Worm (Caenorhabditis elegans) whole organism, late embryonic: ENCODE measurements around the gene msra-1.

Source experiments
- C08G9.2 ChIP-seq: sonication (generic microtip); optimal IDR thresholded peaks from 2 replicates; lab custom pipeline; 2016; ENCODE audit warnings: mild to moderate bottlenecking, missing genetic modification characterization, moderate library complexity, missing compliant biosample characterization
- K02D7.2 ChIP-seq: sonication (generic microtip); optimal IDR thresholded peaks from 2 replicates; lab custom pipeline; 2017; ENCODE audit warnings: mild to moderate bottlenecking, missing genetic modification characterization, missing compliant biosample characterization
- K09A11.1 ChIP-seq: sonication (generic microtip); optimal IDR thresholded peaks from 2 replicates; lab custom pipeline; 2017; ENCODE audit warnings: antibody characterized with exemption, mild to moderate bottlenecking, missing genetic modification characterization, missing compliant biosample characterization; ENCODE audit not compliant: insufficient read depth
- ama-1 ChIP-seq: fragments of 150-350 bp; optimal IDR thresholded peaks from 2 replicates; lab custom pipeline; 2014
- ceh-18 ChIP-seq: sonication (generic microtip); optimal IDR thresholded peaks from 2 replicates; lab custom pipeline; 2016; ENCODE audit warnings: missing genetic modification characterization, missing compliant biosample characterization
- ceh-2 ChIP-seq: sonication (generic microtip); optimal IDR thresholded peaks from 2 replicates; lab custom pipeline; 2016; ENCODE audit warnings: missing genotype, missing genetic modification characterization, missing compliant biosample characterization
- ceh-24 ChIP-seq: sonication (generic microtip); optimal IDR thresholded peaks from 2 replicates; lab custom pipeline; 2016; ENCODE audit warnings: mild to moderate bottlenecking, missing genetic modification characterization, missing compliant biosample characterization
- ceh-34 ChIP-seq: sonication (generic microtip); optimal IDR thresholded peaks from 2 replicates; lab custom pipeline; 2016; ENCODE audit warnings: mild to moderate bottlenecking, missing genetic modification characterization, missing compliant biosample characterization
- ceh-45 ChIP-seq: fragments of 200-800 bp; sonication (Bioruptor generic); IDR thresholded peaks from 2 replicates; pipeline ENCODE4 v1.3.6; 2022; ENCODE audit warnings: missing genetic modification reagents, missing genetic modification characterization, missing compliant biosample characterization
- che-1 ChIP-seq: sonication (generic microtip); optimal IDR thresholded peaks from 2 replicates; lab custom pipeline; 2016; ENCODE audit warnings: mild to moderate bottlenecking, missing genetic modification characterization, missing compliant biosample characterization
- eyg-1 ChIP-seq: sonication (generic microtip); optimal IDR thresholded peaks from 2 replicates; lab custom pipeline; 2016; ENCODE audit warnings: missing genotype, missing genetic modification characterization, missing compliant biosample characterization
- fkh-6 ChIP-seq: sonication (generic microtip); optimal IDR thresholded peaks from 2 replicates; lab custom pipeline; 2016; ENCODE audit warnings: missing genetic modification characterization, missing compliant biosample characterization
- hlh-15 ChIP-seq: sonication (generic microtip); optimal IDR thresholded peaks from 2 replicates; lab custom pipeline; 2016; ENCODE audit warnings: missing genetic modification characterization, missing compliant biosample characterization
- lim-6 ChIP-seq: sonication (generic microtip); optimal IDR thresholded peaks from 2 replicates; lab custom pipeline; 2016; ENCODE audit warnings: missing genetic modification characterization, missing compliant biosample characterization
- nfya-1 ChIP-seq: sonication (generic microtip); optimal IDR thresholded peaks from 2 replicates; lab custom pipeline; 2017; ENCODE audit warnings: missing genetic modification characterization, mild to moderate bottlenecking, missing compliant biosample characterization, antibody characterized with exemption, moderate library complexity
- nhr-11 ChIP-seq: fragments of 150-350 bp; optimal IDR thresholded peaks from 2 replicates; lab custom pipeline; 2014; ENCODE audit warnings: missing biosample characterization, missing genetic modification characterization
- pag-3 ChIP-seq: sonication (generic microtip); optimal IDR thresholded peaks from 2 replicates; lab custom pipeline; 2016; ENCODE audit warnings: missing compliant biosample characterization, missing genetic modification characterization, borderline replicate concordance
- rnt-1 ChIP-seq: sonication (generic microtip); optimal IDR thresholded peaks from 2 replicates; lab custom pipeline; 2016; ENCODE audit warnings: missing genetic modification characterization, missing compliant biosample characterization
- sdc-2 ChIP-seq: sonication (generic microtip); optimal IDR thresholded peaks from 2 replicates; lab custom pipeline; 2016; ENCODE audit warnings: missing genotype, missing genetic modification characterization, missing compliant biosample characterization
- sox-4 ChIP-seq: sonication (generic microtip); optimal IDR thresholded peaks from 2 replicates; lab custom pipeline; 2017; ENCODE audit warnings: mild to moderate bottlenecking, missing genetic modification characterization, inconsistent platforms, missing compliant biosample characterization
- ttx-3 ChIP-seq: sonication (generic microtip); optimal IDR thresholded peaks from 2 replicates; lab custom pipeline; 2016; ENCODE audit warnings: missing genetic modification reagents, missing genetic modification characterization, missing compliant biosample characterization
- unc-42 ChIP-seq: sonication (generic microtip); optimal IDR thresholded peaks from 2 replicates; lab custom pipeline; 2016; ENCODE audit warnings: missing genotype, missing genetic modification characterization, missing compliant biosample characterization
- zip-5 ChIP-seq: sonication (generic microtip); optimal IDR thresholded peaks from 2 replicates; lab custom pipeline; 2016; ENCODE audit warnings: missing genetic modification characterization, missing compliant biosample characterization

The msra-1 gene

DNA sequence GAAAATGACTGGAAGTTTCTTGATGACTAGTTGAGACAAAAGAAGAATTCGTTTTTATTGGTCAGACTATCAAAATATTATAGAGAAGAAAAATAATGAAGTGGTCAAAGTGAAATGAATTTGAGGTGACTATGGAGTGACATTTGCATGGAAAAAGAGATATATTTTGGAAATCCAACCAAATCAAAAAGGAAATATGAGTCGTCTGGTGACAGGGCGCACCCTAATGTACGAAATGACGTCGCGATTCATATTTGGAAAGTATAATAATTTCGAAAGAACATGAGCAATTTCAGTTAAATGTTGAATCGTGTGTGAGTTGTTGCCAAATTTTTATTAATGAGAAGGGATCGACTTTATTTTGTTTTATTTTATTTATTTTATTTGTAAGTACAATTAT lies 46.4 kb downstream of the msra-1 start, which contains the start of gene F21D12.2:
Gene F21D12.2, plus strand, starts transcription at position 301 of the 400 bp plus-strand sequence.
- TF ChIP-seq unc-42 (no peak), ceh-2 (tag; lab: Kevin White, UChicago) (no peak), hlh-15 (no peak), lim-6 (tag; lab: Kevin White, UChicago) (no peak), rnt-1 (tag; lab: Kevin White, UChicago) (no peak), zip-5 (tag; lab: Kevin White, UChicago) (no peak), nfya-1 (no peak)

DNA sequence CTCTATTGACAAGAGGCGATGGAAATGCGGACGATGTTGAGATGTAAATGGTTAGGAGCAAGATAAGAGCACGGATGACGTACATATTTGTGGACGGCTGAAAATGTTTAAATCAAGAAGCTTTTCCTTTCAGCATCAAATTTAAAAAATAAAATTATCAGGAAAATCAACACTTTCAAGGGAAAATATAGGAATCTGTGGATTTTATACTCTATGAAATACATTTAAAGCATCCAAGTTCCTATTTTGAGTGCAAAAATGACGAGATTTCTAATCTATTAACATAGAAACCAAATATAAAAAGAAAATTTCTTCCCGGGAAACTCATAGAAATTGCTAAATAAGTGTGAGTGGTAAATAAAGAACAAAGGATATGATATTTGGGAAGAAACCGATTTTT lies 49.8 kb downstream of the msra-1 start, which contains the start of gene F45E12.6:
Gene F45E12.6, minus strand, starts transcription at position 101 of the 400 bp plus-strand sequence.
- no peak for TF ChIP-seq eyg-1 (tag; lab: Kevin White, UChicago)
- no peak for TF ChIP-seq fkh-6 (tag; lab: Kevin White, UChicago)
- no peak for TF ChIP-seq K02D7.2
- TF ChIP-seq C08G9.2 (tag; lab: Kevin White, UChicago), result no peak
- TF ChIP-seq ceh-45 (GFP tag; lab: Robert Waterston, UW), result no peak
- TF ChIP-seq sox-4 (tag; lab: Kevin White, UChicago), result no peak
- no peak for TF ChIP-seq ceh-34
- no peak for TF ChIP-seq sdc-2 (tag; lab: Kevin White, UChicago)
- TF ChIP-seq ceh-24 (tag; lab: Kevin White, UChicago), result no peak
- TF ChIP-seq che-1 (tag; lab: Kevin White, UChicago), result no peak
- no peak for TF ChIP-seq pag-3
- no peak for TF ChIP-seq nhr-11 (tag; lab: Kevin White, UChicago)
- TF ChIP-seq ceh-18, result no peak
- no peak for TF ChIP-seq ama-1 (lab: Kevin White, UChicago)
- no peak for TF ChIP-seq ttx-3 (tag; lab: Kevin White, UChicago)
- no peak for TF ChIP-seq K09A11.1 (tag; lab: Kevin White, UChicago)
